Fruit fly (Drosophila melanogaster) whole organism, embryonic: ENCODE measurements around the gene soti.

Experiments
- Ada2b ChIP-seq: fragments of 200-800 bp; sonication (Bioruptor generic); IDR thresholded peaks from 2 replicates; pipeline ENCODE4 v1.3.6; 2022; ENCODE audit warnings: missing biosample characterization, missing genetic modification characterization
- CG11723 ChIP-seq: fragments of 200-800 bp; sonication (Bioruptor generic); optimal IDR thresholded peaks from 2 replicates; lab custom pipeline; 2017; ENCODE audit warnings: missing biosample characterization, mild to moderate bottlenecking, missing genetic modification characterization
- CG12299 ChIP-seq: fragments of 200-800 bp; sonication (Bioruptor generic); optimal IDR thresholded peaks from 2 replicates; lab custom pipeline; 2018; ENCODE audit warnings: missing biosample characterization, mild to moderate bottlenecking, missing genetic modification characterization
- CG13123 ChIP-seq: fragments of 200-800 bp; sonication (Bioruptor generic); optimal IDR thresholded peaks from 2 replicates; lab custom pipeline; 2016; ENCODE audit warnings: missing biosample characterization, missing genetic modification characterization
- CG1529 ChIP-seq: fragments of 200-800 bp; sonication (Bioruptor generic); optimal IDR thresholded peaks from 3 replicates; lab custom pipeline; 2018; ENCODE audit warnings: missing biosample characterization, missing genetic modification characterization
- CG1603 ChIP-seq: fragments of 200-800 bp; sonication (Bioruptor generic); optimal IDR thresholded peaks from 2 replicates; lab custom pipeline; 2019; ENCODE audit warnings: missing biosample characterization, mild to moderate bottlenecking, missing genetic modification characterization, moderate library complexity
- CG17612 ChIP-seq: fragments of 200-800 bp; sonication (Bioruptor generic); IDR thresholded peaks from 2 replicates; pipeline ENCODE4 v1.3.6; 2022; ENCODE audit warnings: missing biosample characterization, missing genetic modification characterization
- CG17829 ChIP-seq: fragments of 200-800 bp; optimal IDR thresholded peaks from 2 replicates; lab custom pipeline; 2019; ENCODE audit warnings: missing biosample characterization, mild to moderate bottlenecking, missing genetic modification characterization, moderate library complexity
- CG2712 ChIP-seq: fragments of 200-800 bp; optimal IDR thresholded peaks from 3 replicates; lab custom pipeline; 2019; ENCODE audit warnings: missing biosample characterization, mild to moderate bottlenecking, missing genetic modification characterization, moderate library complexity
- CG31441 ChIP-seq: fragments of 200-800 bp; sonication (Bioruptor generic); IDR thresholded peaks from 2 replicates; pipeline ENCODE4 v1.3.6; 2022; ENCODE audit warnings: missing biosample characterization, missing genetic modification characterization
- CG3163 ChIP-seq: fragments of 200-800 bp; sonication (Bioruptor generic); optimal IDR thresholded peaks from 3 replicates; lab custom pipeline; 2016; ENCODE audit warnings: missing biosample characterization, missing genetic modification characterization
- CG32772 ChIP-seq: fragments of 200-800 bp; sonication (Bioruptor generic); IDR thresholded peaks from 2 replicates; pipeline ENCODE4 v1.3.6; 2022; ENCODE audit warnings: missing biosample characterization, missing genetic modification characterization
- CG33213 ChIP-seq: fragments of 200-800 bp; sonication (Bioruptor generic); optimal IDR thresholded peaks from 3 replicates; lab custom pipeline; 2016; ENCODE audit warnings: missing biosample characterization, missing genetic modification characterization
- CG3407 ChIP-seq: fragments of 200-800 bp; sonication (Bioruptor generic); optimal IDR thresholded peaks from 2 replicates; lab custom pipeline; 2018; ENCODE audit warnings: missing biosample characterization, mild to moderate bottlenecking, missing genetic modification characterization
- CG34376 ChIP-seq: fragments of 200-800 bp; sonication (Bioruptor generic); optimal IDR thresholded peaks from 2 replicates; lab custom pipeline; 2018; ENCODE audit warnings: missing biosample characterization, mild to moderate bottlenecking, missing genetic modification characterization
- CG4282 ChIP-seq: fragments of 200-800 bp; sonication (Bioruptor generic); optimal IDR thresholded peaks from 2 replicates; lab custom pipeline; 2016; ENCODE audit warnings: missing biosample characterization, missing genetic modification characterization
- CG4328 ChIP-seq: fragments of 200-800 bp; sonication (Bioruptor generic); optimal IDR thresholded peaks from 3 replicates; lab custom pipeline; 2017; ENCODE audit warnings: missing biosample characterization, missing genetic modification reagents, missing genetic modification characterization
- CG4854 ChIP-seq: fragments of 200-800 bp; sonication (Bioruptor generic); optimal IDR thresholded peaks from 2 replicates; lab custom pipeline; 2016; ENCODE audit warnings: missing biosample characterization, missing genetic modification characterization, inconsistent platforms
- CG6175 ChIP-seq: fragments of 200-800 bp; sonication (Bioruptor generic); IDR thresholded peaks from 3 replicates; pipeline ENCODE4 v1.3.6; 2022; ENCODE audit warnings: missing biosample characterization, missing genetic modification characterization
- CG7928 ChIP-seq: fragments of 200-800 bp; sonication (Bioruptor generic); optimal IDR thresholded peaks from 2 replicates; lab custom pipeline; 2017; ENCODE audit warnings: missing biosample characterization, mild to moderate bottlenecking, missing genetic modification characterization
- CG8089 ChIP-seq: fragments of 200-800 bp; sonication (Bioruptor generic); optimal IDR thresholded peaks from 3 replicates; lab custom pipeline; 2016; ENCODE audit warnings: missing biosample characterization, missing genetic modification characterization
- CG9609 ChIP-seq: fragments of 200-800 bp; sonication (Bioruptor generic); optimal IDR thresholded peaks from 3 replicates; lab custom pipeline; 2016; ENCODE audit warnings: missing biosample characterization, missing genetic modification characterization
- CG9932 ChIP-seq: fragments of 200-800 bp; sonication (Bioruptor generic); IDR thresholded peaks from 2 replicates; pipeline ENCODE4 v1.3.6; 2022; ENCODE audit warnings: missing biosample characterization, missing genetic modification characterization
- D19B ChIP-seq: fragments of 200-800 bp; sonication (Bioruptor generic); optimal IDR thresholded peaks from 2 replicates; lab custom pipeline; 2017; ENCODE audit warnings: missing biosample characterization, mild to moderate bottlenecking, missing genetic modification characterization
- Dad ChIP-seq: fragments of 200-800 bp; sonication (Bioruptor generic); optimal IDR thresholded peaks from 3 replicates; lab custom pipeline; 2016; ENCODE audit warnings: missing biosample characterization, missing genetic modification characterization
- Dip3 ChIP-seq: fragments of 200-800 bp; sonication (Bioruptor generic); optimal IDR thresholded peaks from 3 replicates; lab custom pipeline; 2016; ENCODE audit warnings: missing biosample characterization, missing genetic modification characterization
- E2f2 ChIP-seq: fragments of 200-800 bp; sonication (Bioruptor generic); IDR thresholded peaks from 2 replicates; pipeline ENCODE4 v1.3.6; 2022; ENCODE audit warnings: missing biosample characterization, missing genetic modification characterization
- Ets65A ChIP-seq: fragments of 200-800 bp; sonication (Bioruptor generic); peaks from one replicate; lab custom pipeline; 2016; ENCODE audit warnings: missing biosample characterization, missing genetic modification characterization
- Hr51 ChIP-seq, 2 experiments: fragments of 200-800 bp; sonication (Bioruptor generic); optimal IDR thresholded peaks; 2 replicates in 1 of 2; 3 replicates in 1 of 2; lab custom pipeline; 2016 to 2018; ENCODE audit warnings: missing biosample characterization in 2 of 2, missing genetic modification characterization in 2 of 2, mild to moderate bottlenecking in 1 of 2, moderate library complexity in 1 of 2
- Kr ChIP-seq: fragments of 200-800 bp; sonication (Bioruptor generic); optimal IDR thresholded peaks from 2 replicates; lab custom pipeline; 2017; ENCODE audit warnings: missing biosample characterization, mild to moderate bottlenecking, missing genetic modification characterization
- NfI ChIP-seq: fragments of 200-800 bp; sonication (Bioruptor generic); optimal IDR thresholded peaks from 3 replicates; lab custom pipeline; 2018; ENCODE audit warnings: missing biosample characterization, mild to moderate bottlenecking, missing genetic modification characterization, moderate library complexity
- Rx ChIP-seq: fragments of 200-800 bp; sonication (Bioruptor generic); IDR thresholded peaks from 2 replicates; pipeline ENCODE4 v1.3.6; 2022; ENCODE audit warnings: missing biosample characterization, missing genetic modification characterization
- Sin3A ChIP-seq: fragments of >200 bp; optimal IDR thresholded peaks from 2 replicates; lab custom pipeline; 2018
- Sox100B ChIP-seq: fragments of 200-800 bp; sonication (Bioruptor generic); optimal IDR thresholded peaks from 3 replicates; lab custom pipeline; 2018; ENCODE audit warnings: missing biosample characterization, mild to moderate bottlenecking, missing genetic modification characterization
- Vsx1 ChIP-seq: fragments of 200-800 bp; sonication (Bioruptor generic); optimal IDR thresholded peaks from 2 replicates; lab custom pipeline; 2017; ENCODE audit warnings: missing biosample characterization, mild to moderate bottlenecking, missing genetic modification characterization, missing genetic modification reagents
- Xrp1 ChIP-seq: fragments of 200-800 bp; sonication (Bioruptor generic); IDR thresholded peaks from 2 replicates; pipeline ENCODE4 v1.3.6; 2022; ENCODE audit warnings: missing biosample characterization, missing genetic modification characterization
- YL-1 ChIP-seq: fragments of 200-800 bp; sonication (Bioruptor generic); optimal IDR thresholded peaks from 3 replicates; lab custom pipeline; 2017; ENCODE audit warnings: missing biosample characterization, mild to moderate bottlenecking, missing genetic modification characterization
- ato ChIP-seq: fragments of 200-800 bp; sonication (Bioruptor generic); IDR thresholded peaks from 2 replicates; pipeline ENCODE4 v1.3.6; 2022; ENCODE audit warnings: missing biosample characterization, missing genetic modification characterization; ENCODE audit not compliant: partially characterized antibody
- crc ChIP-seq: fragments of 200-800 bp; sonication (Bioruptor generic); optimal IDR thresholded peaks from 2 replicates; lab custom pipeline; 2016; ENCODE audit warnings: missing biosample characterization, missing genetic modification characterization
- disco-r ChIP-seq: fragments of 200-800 bp; sonication (Bioruptor generic); optimal IDR thresholded peaks from 2 replicates; lab custom pipeline; 2016; ENCODE audit warnings: missing biosample characterization, missing genetic modification characterization
- dysf ChIP-seq: fragments of 200-800 bp; sonication (Bioruptor generic); IDR thresholded peaks from 3 replicates; pipeline ENCODE4 v1.3.6; 2022; ENCODE audit warnings: missing biosample characterization, missing genetic modification characterization
- ewg ChIP-seq: fragments of 200-800 bp; sonication (Bioruptor generic); optimal IDR thresholded peaks from 3 replicates; lab custom pipeline; 2017; ENCODE audit warnings: mild to moderate bottlenecking, missing biosample characterization, missing genetic modification reagents, missing genetic modification characterization
- gem ChIP-seq: fragments of 200-800 bp; sonication (Bioruptor generic); optimal IDR thresholded peaks from 2 replicates; lab custom pipeline; 2019; ENCODE audit warnings: missing biosample characterization, mild to moderate bottlenecking, missing genetic modification characterization, moderate library complexity
- kah ChIP-seq: fragments of 200-800 bp; sonication (Bioruptor generic); optimal IDR thresholded peaks from 2 replicates; lab custom pipeline; 2018; ENCODE audit warnings: missing biosample characterization, mild to moderate bottlenecking, missing genetic modification characterization
- lbe ChIP-seq: fragments of 200-800 bp; sonication (Bioruptor generic); optimal IDR thresholded peaks from 2 replicates; lab custom pipeline; 2016; ENCODE audit warnings: missing biosample characterization, mild to moderate bottlenecking, missing genetic modification characterization
- lilli ChIP-seq: fragments of 200-800 bp; sonication (Bioruptor generic); optimal IDR thresholded peaks from 3 replicates; lab custom pipeline; 2016; ENCODE audit warnings: missing biosample characterization, missing genetic modification characterization
- org-1 ChIP-seq: fragments of 200-800 bp; sonication (Bioruptor generic); optimal IDR thresholded peaks from 2 replicates; lab custom pipeline; 2017; ENCODE audit warnings: missing biosample characterization, missing genetic modification characterization
- prd ChIP-seq, 3 experiments: fragments of >200 bp in 2 of 3; fragments of 200-800 bp in 1 of 3; sonication (Bioruptor generic) in 1 of 3; optimal IDR thresholded peaks in 2 of 3; IDR thresholded peaks in 1 of 3; 2 replicates in 2 of 3; 3 replicates in 1 of 3; pipeline versions ENCODE4 v1.3.6 to Lab custom; 2017 to 2022; ENCODE audit warnings: missing biosample characterization in 1 of 3, missing genetic modification characterization in 1 of 3
- tgo ChIP-seq: fragments of 200-800 bp; sonication (Bioruptor generic); IDR thresholded peaks from 3 replicates; pipeline ENCODE4 v1.3.6; 2022; ENCODE audit warnings: missing biosample characterization, missing genetic modification characterization
- yki ChIP-seq: fragments of >200 bp; optimal IDR thresholded peaks from 3 replicates; lab custom pipeline; 2018
- zfh1 ChIP-seq: fragments of 200-800 bp; sonication (Bioruptor generic); IDR thresholded peaks from 3 replicates; pipeline ENCODE4 v1.3.6; 2022; ENCODE audit warnings: missing biosample characterization, missing genetic modification characterization

Gene soti

dm6 chr3R:14413406-14414043 lies 32.0 kb upstream of the soti start (continued):
- TF ChIP-seq zfh1 (GFP tag; lab: Robert Waterston, UW) (peak; percentile 74; the same call in 2 of the 3 replicates), E2f2 (GFP tag; lab: Robert Waterston, UW) (peak; percentile 31; the same call in 1 of the 2 replicates), CG13123 (GFP tag; lab: Kevin White, UChicago) (no peak), CG34376 (GFP tag; lab: Kevin White, UChicago) (no peak), Rx (GFP tag; lab: Robert Waterston, UW) (peak; percentile 65), disco-r (GFP tag; lab: Kevin White, UChicago) (no peak), Ada2b (GFP tag; lab: Robert Waterston, UW) (peak; percentile 66; the same call in 1 of the 2 replicates), CG31441 (peak; percentile 62), dysf (GFP tag; lab: Robert Waterston, UW) (no peak), CG9932 (GFP tag; lab: Robert Waterston, UW) (no peak), gem (tag; lab: Kevin White, UChicago) (peak; percentile 70), CG4328 (GFP tag; lab: Kevin White, UChicago) (no peak), CG3163 (GFP tag; lab: Kevin White, UChicago) (peak; percentile 15), CG2712 (tag; lab: Kevin White, UChicago) (peak; percentile 73), Vsx1 (GFP tag; lab: Kevin White, UChicago) (no peak), lilli (GFP tag; lab: Kevin White, UChicago) (peak; percentile 35), CG1529 (peak; percentile 42), CG12299 (tag; lab: Kevin White, UChicago) (no peak), CG17612 (GFP tag; lab: Robert Waterston, UW) (no peak), Sox100B (peak; percentile 47), Kr (GFP tag; lab: Kevin White, UChicago) (no peak), ewg (GFP tag; lab: Kevin White, UChicago) (peak; percentile 52), crc (no peak), CG9609 (GFP tag; lab: Kevin White, UChicago) (peak; percentile 50), CG7928 (GFP tag; lab: Kevin White, UChicago) (no peak), YL-1 (GFP tag; lab: Kevin White, UChicago) (no peak), CG4854 (GFP tag; lab: Kevin White, UChicago) (no peak), kah (GFP tag; lab: Kevin White, UChicago) (no peak), CG11723 (GFP tag; lab: Kevin White, UChicago) (no peak), Sin3A (lab: Kevin White, UChicago) (no peak), CG3407 (GFP tag; lab: Kevin White, UChicago) (peak; percentile 31), Ets65A (GFP tag; lab: Kevin White, UChicago) (peak; percentile 92), CG4282 (GFP tag; lab: Kevin White, UChicago) (no peak), yki (lab: Kevin White, UChicago) (no peak), Xrp1 (peak; percentile 77), Hr51 (GFP tag; optimal IDR thresholded peaks at IDR 0.05; lab: Kevin White, UChicago) (peak in 1 of 2 experiments; percentile 51), ato (GFP tag; lab: Robert Waterston, UW) (no peak), NfI (GFP tag; lab: Kevin White, UChicago) (peak; percentile 45), CG6175 (GFP tag; lab: Robert Waterston, UW) (no peak), tgo (peak; percentile 50; the same call in 1 of the 3 replicates), Dip3 (no peak), CG33213 (no peak), Dad (GFP tag; lab: Kevin White, UChicago) (peak; percentile 13), lbe (GFP tag; lab: Kevin White, UChicago) (peak; percentile 81), CG32772 (GFP tag; lab: Robert Waterston, UW) (peak; percentile 65), D19B (no peak), prd (optimal IDR thresholded peaks at IDR 0.05; lab: Kevin White, UChicago) (no peak), prd (GFP tag; IDR thresholded peaks at IDR 0.05; lab: Robert Waterston, UW) (peak; percentile 78), CG17829 (tag; lab: Kevin White, UChicago) (peak; percentile 61), CG1603 (tag; lab: Kevin White, UChicago) (peak; percentile 74), CG8089 (GFP tag; lab: Kevin White, UChicago) (peak; percentile 57), org-1 (peak; percentile 26)
